Worm (Caenorhabditis elegans) whole organism, L2 larva: ENCODE data around the gene rpb-4.

Experiments
- C34F6.9 ChIP-seq: fragments of 150-350 bp; optimal IDR thresholded peaks from 2 replicates; lab custom pipeline; 2014; ENCODE audit warnings: missing biosample characterization, missing genetic modification characterization
- elt-1 ChIP-seq: fragments of 150-350 bp; optimal IDR thresholded peaks from 2 replicates; lab custom pipeline; 2014; ENCODE audit warnings: missing biosample characterization, missing genetic modification characterization
- elt-3 ChIP-seq: sonication (generic microtip); optimal IDR thresholded peaks from 2 replicates; lab custom pipeline; 2017; ENCODE audit warnings: missing biosample characterization, missing genetic modification characterization
- lin-39 ChIP-seq: fragments of 150-350 bp; optimal IDR thresholded peaks from 2 replicates; lab custom pipeline; 2014; ENCODE audit warnings: missing biosample characterization, missing genetic modification reagents, missing genetic modification characterization
- nhr-129 ChIP-seq: fragments of 150-350 bp; optimal IDR thresholded peaks from 2 replicates; lab custom pipeline; 2014; ENCODE audit warnings: missing biosample characterization, missing genetic modification characterization
- nhr-237 ChIP-seq: fragments of 150-350 bp; optimal IDR thresholded peaks from 2 replicates; lab custom pipeline; 2014; ENCODE audit warnings: missing biosample characterization, missing genetic modification characterization
- unc-62 ChIP-seq: fragments of 150-350 bp; optimal IDR thresholded peaks from 2 replicates; lab custom pipeline; 2014; ENCODE audit warnings: missing biosample characterization, missing genetic modification reagents, missing genetic modification characterization

ce11 chrII:7413275-7413674 is 39.0 kb downstream of the rpb-4 start:
- TF ChIP-seq lin-39 (tag; lab: Kevin White, UChicago) (no peak), C34F6.9 (tag; lab: Kevin White, UChicago) (no peak), elt-3 (tag; lab: Kevin White, UChicago) (no peak), elt-1 (tag; lab: Kevin White, UChicago) (no peak), nhr-129 (tag; lab: Kevin White, UChicago) (peak; percentile 49), unc-62 (no peak), nhr-237 (tag; lab: Kevin White, UChicago) (no peak)
